Fruit fly (Drosophila melanogaster) whole organism, embryonic: ENCODE data around the gene eIF4G2.

Experiments used
- Atf-2 ChIP-seq: fragments of 200-800 bp; sonication (Bioruptor generic); optimal IDR thresholded peaks from 2 replicates; lab custom pipeline; 2016; ENCODE audit warnings: missing biosample characterization, missing genetic modification characterization
- B-H2 ChIP-seq: fragments of 200-800 bp; sonication (Bioruptor generic); optimal IDR thresholded peaks from 2 replicates; lab custom pipeline; 2018; ENCODE audit warnings: missing biosample characterization, mild to moderate bottlenecking, missing genetic modification characterization
- CG10565 ChIP-seq: fragments of 200-800 bp; sonication (Bioruptor generic); optimal IDR thresholded peaks from 3 replicates; lab custom pipeline; 2016; ENCODE audit warnings: missing biosample characterization, mild to moderate bottlenecking, missing genetic modification characterization
- CG10654 ChIP-seq: fragments of 200-800 bp; sonication (Bioruptor generic); optimal IDR thresholded peaks from 2 replicates; lab custom pipeline; 2016; ENCODE audit warnings: missing biosample characterization, missing genetic modification characterization
- CG1603 ChIP-seq: fragments of 200-800 bp; sonication (Bioruptor generic); optimal IDR thresholded peaks from 2 replicates; lab custom pipeline; 2019; ENCODE audit warnings: missing biosample characterization, mild to moderate bottlenecking, missing genetic modification characterization, moderate library complexity
- CG2202 ChIP-seq: fragments of 200-800 bp; sonication (Bioruptor generic); optimal IDR thresholded peaks from 2 replicates; lab custom pipeline; 2018; ENCODE audit warnings: missing biosample characterization, mild to moderate bottlenecking, missing genetic modification characterization
- CG31365 ChIP-seq: fragments of 200-800 bp; sonication (Bioruptor generic); optimal IDR thresholded peaks from 2 replicates; lab custom pipeline; 2018; ENCODE audit warnings: missing biosample characterization, mild to moderate bottlenecking, missing genetic modification characterization
- CG34224 ChIP-seq: fragments of 200-800 bp; sonication (Bioruptor generic); IDR thresholded peaks from 3 replicates; pipeline ENCODE4 v1.3.6; 2022; ENCODE audit warnings: missing biosample characterization, missing genetic modification characterization; ENCODE audit not compliant: partially characterized antibody
- CG3995 ChIP-seq: fragments of 200-800 bp; sonication (Bioruptor generic); optimal IDR thresholded peaks from 3 replicates; lab custom pipeline; 2016; ENCODE audit warnings: missing biosample characterization, missing genetic modification characterization
- CG6254 ChIP-seq: fragments of 200-800 bp; sonication (Bioruptor generic); optimal IDR thresholded peaks from 3 replicates; lab custom pipeline; 2017; ENCODE audit warnings: mild to moderate bottlenecking, missing biosample characterization, missing genetic modification reagents, missing genetic modification characterization
- CG6765 ChIP-seq: fragments of 200-800 bp; sonication (Bioruptor generic); optimal IDR thresholded peaks from 3 replicates; lab custom pipeline; 2017; ENCODE audit warnings: missing biosample characterization, mild to moderate bottlenecking, missing genetic modification characterization
- CG7357 ChIP-seq: fragments of 200-800 bp; sonication (Bioruptor generic); IDR thresholded peaks from 3 replicates; pipeline ENCODE4 v1.3.6; 2022; ENCODE audit warnings: missing biosample characterization, missing genetic modification characterization
- CG7745 ChIP-seq: fragments of 200-800 bp; sonication (Bioruptor generic); optimal IDR thresholded peaks from 2 replicates; lab custom pipeline; 2018; ENCODE audit warnings: missing biosample characterization, mild to moderate bottlenecking, missing genetic modification characterization, moderate library complexity
- CG8281 ChIP-seq: fragments of 200-800 bp; sonication (Bioruptor generic); optimal IDR thresholded peaks from 2 replicates; lab custom pipeline; 2018; ENCODE audit warnings: missing biosample characterization, mild to moderate bottlenecking, missing genetic modification characterization, moderate library complexity
- CG8388 ChIP-seq: fragments of 200-800 bp; sonication (Bioruptor generic); optimal IDR thresholded peaks from 2 replicates; lab custom pipeline; 2019; ENCODE audit warnings: missing biosample characterization, mild to moderate bottlenecking, missing genetic modification characterization, moderate library complexity
- CG9817 ChIP-seq: fragments of 200-800 bp; sonication (Bioruptor generic); optimal IDR thresholded peaks from 2 replicates; lab custom pipeline; 2018; ENCODE audit warnings: missing biosample characterization, mild to moderate bottlenecking, missing genetic modification characterization, moderate library complexity
- CTCF ChIP-seq: fragments of 200-800 bp; sonication (Bioruptor generic); optimal IDR thresholded peaks from 2 replicates; lab custom pipeline; 2017; ENCODE audit warnings: missing biosample characterization, mild to moderate bottlenecking, missing genetic modification characterization, moderate library complexity
- Camta ChIP-seq: fragments of 200-800 bp; sonication (Bioruptor generic); optimal IDR thresholded peaks from 2 replicates; lab custom pipeline; 2016; ENCODE audit warnings: missing biosample characterization, missing genetic modification characterization
- Chrac-16 ChIP-seq: fragments of 200-800 bp; sonication (Bioruptor generic); optimal IDR thresholded peaks from 3 replicates; lab custom pipeline; 2016; ENCODE audit warnings: missing biosample characterization, missing genetic modification characterization
- CoRest ChIP-seq: fragments of 200-800 bp; sonication (Bioruptor generic); optimal IDR thresholded peaks from 3 replicates; lab custom pipeline; 2018; ENCODE audit warnings: missing biosample characterization, mild to moderate bottlenecking, missing genetic modification characterization, moderate library complexity
- CrebB ChIP-seq: fragments of 200-800 bp; sonication (Bioruptor generic); optimal IDR thresholded peaks from 3 replicates; lab custom pipeline; 2018; ENCODE audit warnings: missing biosample characterization, mild to moderate bottlenecking, missing genetic modification characterization
- Dek ChIP-seq: fragments of 200-800 bp; sonication (Bioruptor generic); optimal IDR thresholded peaks from 3 replicates; lab custom pipeline; 2019; ENCODE audit warnings: missing biosample characterization, mild to moderate bottlenecking, missing genetic modification characterization, moderate library complexity
- Dip2 ChIP-seq: fragments of 200-800 bp; sonication (Bioruptor generic); IDR thresholded peaks from 2 replicates; pipeline ENCODE4 v1.3.6; 2022; ENCODE audit warnings: missing biosample characterization, missing genetic modification characterization
- Dref ChIP-seq: fragments of 200-800 bp; sonication (Bioruptor generic); IDR thresholded peaks from 2 replicates; pipeline ENCODE4 v1.3.6; 2022; ENCODE audit warnings: missing biosample characterization, missing genetic modification characterization
- H15 ChIP-seq: fragments of 200-800 bp; sonication (Bioruptor generic); IDR thresholded peaks from 3 replicates; pipeline ENCODE4 v1.3.6; 2022; ENCODE audit warnings: missing biosample characterization, missing genetic modification characterization
- MTF-1 ChIP-seq: fragments of 200-800 bp; sonication (Bioruptor generic); optimal IDR thresholded peaks from 2 replicates; lab custom pipeline; 2018; ENCODE audit warnings: missing biosample characterization, mild to moderate bottlenecking, missing genetic modification characterization, borderline replicate concordance
- Med ChIP-seq: fragments of 200-800 bp; sonication (Bioruptor generic); peaks from one replicate; lab custom pipeline; 2016; ENCODE audit warnings: missing biosample characterization, missing genetic modification characterization, mild to moderate bottlenecking, inconsistent platforms, moderate library complexity
- NK7.1 ChIP-seq: fragments of 200-800 bp; sonication (Bioruptor generic); optimal IDR thresholded peaks from 3 replicates; lab custom pipeline; 2016; ENCODE audit warnings: missing biosample characterization, missing genetic modification characterization
- Rx ChIP-seq: fragments of 200-800 bp; sonication (Bioruptor generic); IDR thresholded peaks from 2 replicates; pipeline ENCODE4 v1.3.6; 2022; ENCODE audit warnings: missing biosample characterization, missing genetic modification characterization
- Sry-δ ChIP-seq: fragments of 200-800 bp; sonication (Bioruptor generic); optimal IDR thresholded peaks from 2 replicates; lab custom pipeline; 2016; ENCODE audit warnings: missing biosample characterization, missing genetic modification characterization
- TFAM ChIP-seq: fragments of 200-800 bp; sonication (Bioruptor generic); optimal IDR thresholded peaks from 2 replicates; lab custom pipeline; 2017; ENCODE audit warnings: missing biosample characterization, missing genetic modification characterization, inconsistent platforms
- Usf ChIP-seq: fragments of 200-800 bp; sonication (Bioruptor generic); optimal IDR thresholded peaks from 2 replicates; lab custom pipeline; 2017; ENCODE audit warnings: missing genotype, missing biosample characterization, missing genetic modification characterization
- Xbp1 ChIP-seq: fragments of 200-800 bp; sonication (Bioruptor generic); optimal IDR thresholded peaks from 3 replicates; lab custom pipeline; 2016; ENCODE audit warnings: missing biosample characterization, mild to moderate bottlenecking, missing genetic modification characterization
- ara ChIP-seq: fragments of 200-800 bp; sonication (Bioruptor generic); IDR thresholded peaks from 2 replicates; pipeline ENCODE4 v1.3.6; 2022; ENCODE audit warnings: missing biosample characterization, missing genetic modification characterization
- az2 ChIP-seq: fragments of 200-800 bp; sonication (Bioruptor generic); optimal IDR thresholded peaks from 3 replicates; lab custom pipeline; 2016; ENCODE audit warnings: missing biosample characterization, missing genetic modification characterization
- bbx ChIP-seq: fragments of 200-800 bp; sonication (Bioruptor generic); IDR thresholded peaks from 2 replicates; pipeline ENCODE4 v1.3.6; 2022; ENCODE audit warnings: missing biosample characterization, missing genetic modification characterization; ENCODE audit not compliant: partially characterized antibody
- cas ChIP-seq: fragments of 200-800 bp; sonication (Bioruptor generic); IDR thresholded peaks from 2 replicates; pipeline ENCODE4 v1.3.6; 2022; ENCODE audit warnings: missing biosample characterization, missing genetic modification characterization
- cato ChIP-seq: fragments of 200-800 bp; sonication (Bioruptor generic); optimal IDR thresholded peaks from 2 replicates; lab custom pipeline; 2016; ENCODE audit warnings: missing biosample characterization, missing genetic modification characterization, borderline replicate concordance
- caup ChIP-seq: fragments of 200-800 bp; sonication (Bioruptor generic); optimal IDR thresholded peaks from 3 replicates; lab custom pipeline; 2017; ENCODE audit warnings: missing biosample characterization, mild to moderate bottlenecking, missing genetic modification characterization, moderate library complexity; ENCODE audit not compliant: severe bottlenecking
- chm ChIP-seq: fragments of 200-800 bp; sonication (Bioruptor generic); IDR thresholded peaks from 2 replicates; pipeline ENCODE4 v1.3.6; 2022; ENCODE audit warnings: missing biosample characterization, missing genetic modification characterization
- croc ChIP-seq: fragments of 200-800 bp; sonication (Bioruptor generic); conservative IDR thresholded peaks from 3 replicates; pipeline ENCODE4 v1.3.6; 2022; ENCODE audit warnings: missing biosample characterization, missing genetic modification characterization
- eyg ChIP-seq: fragments of 200-800 bp; sonication (Bioruptor generic); optimal IDR thresholded peaks from 3 replicates; lab custom pipeline; 2016; ENCODE audit warnings: missing biosample characterization, missing genetic modification characterization
- fd64A ChIP-seq: fragments of 200-800 bp; sonication (Bioruptor generic); optimal IDR thresholded peaks from 3 replicates; lab custom pipeline; 2018; ENCODE audit warnings: missing biosample characterization, mild to moderate bottlenecking, missing genetic modification characterization
- grn ChIP-seq: fragments of 200-800 bp; sonication (Bioruptor generic); optimal IDR thresholded peaks from 3 replicates; lab custom pipeline; 2017; ENCODE audit warnings: missing biosample characterization, missing genetic modification characterization
- insv ChIP-seq, 2 experiments: fragments of 200-800 bp; sonication (Bioruptor generic); optimal IDR thresholded peaks; 3 replicates each; lab custom pipeline; 2016 to 2018; ENCODE audit warnings: missing biosample characterization in 2 of 2, missing genetic modification characterization in 2 of 2
- otp ChIP-seq: fragments of 200-800 bp; sonication (Bioruptor generic); IDR thresholded peaks from 3 replicates; pipeline ENCODE4, ENCODE4 v1.3.6; 2022; ENCODE audit warnings: missing biosample characterization, missing genetic modification characterization
- row ChIP-seq: fragments of 200-800 bp; sonication (Bioruptor generic); IDR thresholded peaks from 3 replicates; pipeline ENCODE4 v1.3.6; 2022; ENCODE audit warnings: missing biosample characterization, missing genetic modification characterization
- sima ChIP-seq: fragments of 200-800 bp; sonication (Bioruptor generic); optimal IDR thresholded peaks from 2 replicates; lab custom pipeline; 2016; ENCODE audit warnings: missing biosample characterization, missing genetic modification characterization
- ttk ChIP-seq: fragments of 200-800 bp; sonication (Bioruptor generic); IDR thresholded peaks from 2 replicates; pipeline ENCODE4 v2.1.2; 2022; ENCODE audit warnings: missing biosample characterization, missing genetic modification characterization
- vfl ChIP-seq: fragments of 200-800 bp; sonication (Bioruptor generic); optimal IDR thresholded peaks from 2 replicates; lab custom pipeline; 2016; ENCODE audit warnings: missing biosample characterization, missing genetic modification characterization
- wdn ChIP-seq: fragments of 200-800 bp; sonication (Bioruptor generic); IDR thresholded peaks from 2 replicates; pipeline ENCODE4 v1.3.6; 2022; ENCODE audit warnings: missing biosample characterization, missing genetic modification characterization

eIF4G2 gene

DNA sequence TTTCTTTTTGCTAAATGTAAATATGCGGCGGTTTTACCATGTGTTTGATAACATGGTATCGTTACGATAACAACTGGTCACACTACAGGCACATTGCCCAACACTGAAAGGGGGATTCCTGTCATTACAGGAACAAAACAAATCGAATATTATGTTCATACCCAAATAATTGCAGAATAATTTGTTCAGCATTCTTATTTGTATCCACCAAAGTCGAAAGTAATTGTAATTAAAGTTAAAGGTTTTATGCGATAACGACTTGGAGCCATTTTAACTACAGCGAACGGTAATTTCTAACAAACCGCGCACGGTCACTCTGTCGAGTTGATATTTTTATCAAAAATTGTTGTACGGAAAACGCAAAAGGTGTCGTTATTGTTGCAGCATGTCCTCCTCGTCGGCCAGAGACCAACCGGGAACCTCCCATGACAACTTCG is 51.6 kb downstream of the eIF4G2 start, which contains the start of the genes CG10214 and CG10375 (continued):
- TF ChIP-seq Camta (GFP tag; lab: Kevin White, UChicago) (peak; percentile 78), CG1603 (tag; lab: Kevin White, UChicago) (peak; percentile 94), NK7.1 (GFP tag; lab: Kevin White, UChicago) (peak; percentile 66), CG3995 (GFP tag; lab: Kevin White, UChicago) (peak; percentile 72), fd64A (no peak), H15 (no peak), az2 (GFP tag; lab: Kevin White, UChicago) (peak; percentile 70), croc (no peak), B-H2 (GFP tag; lab: Kevin White, UChicago) (peak; percentile 53), chm (GFP tag; lab: Robert Waterston, UW) (no peak), CG6765 (peak; percentile 7), CG10565 (no peak), CG7357 (GFP tag; lab: Robert Waterston, UW) (no peak; the same call in 2 of the 3 replicates), row (peak; percentile 85), cas (GFP tag; lab: Robert Waterston, UW) (0 out of 2 replicates have a peak, but pooled peaks have one; percentile 38), Dek (peak; percentile 23), CoRest (tag; lab: Kevin White, UChicago) (peak; percentile 70), grn (GFP tag; lab: Kevin White, UChicago) (peak; percentile 20), CG10654 (GFP tag; lab: Kevin White, UChicago) (peak; percentile 73), Chrac-16 (GFP tag; lab: Kevin White, UChicago) (peak; percentile 70), CrebB (tag; lab: Kevin White, UChicago) (peak; percentile 61), sima (GFP tag; lab: Kevin White, UChicago) (no peak), Dref (GFP tag; lab: Robert Waterston, UW) (peak; percentile 49), CG9817 (tag; lab: Kevin White, UChicago) (peak; percentile 66), Usf (GFP tag; lab: Kevin White, UChicago) (no peak), Dip2 (GFP tag; lab: Robert Waterston, UW) (no peak), cato (GFP tag; lab: Kevin White, UChicago) (peak; percentile 69), Xbp1 (GFP tag; lab: Kevin White, UChicago) (peak; percentile 83), otp (GFP tag; lab: Robert Waterston, UW) (0 out of 3 replicates have a peak, but pooled peaks have one; percentile 65), CG31365 (tag; lab: Kevin White, UChicago) (no peak), CTCF (GFP tag; lab: Kevin White, UChicago) (peak; percentile 41), insv (GFP tag; optimal IDR thresholded peaks at IDR 0.05; lab: Kevin White, UChicago) (peak in 1 of 2 experiments; percentile 45), CG8388 (GFP tag; lab: Kevin White, UChicago) (peak; percentile 56), TFAM (GFP tag; lab: Kevin White, UChicago) (no peak), vfl (GFP tag; lab: Kevin White, UChicago) (peak; percentile 69), eyg (GFP tag; lab: Kevin White, UChicago) (peak; percentile 65), ttk (peak; percentile 52), CG7745 (tag; lab: Kevin White, UChicago) (no peak), Med (GFP tag; lab: Kevin White, UChicago) (peak; percentile 98), CG6254 (GFP tag; lab: Kevin White, UChicago) (no peak), caup (peak; percentile 70), CG8281 (no peak), Sry-δ (GFP tag; lab: Kevin White, UChicago) (peak; percentile 78), CG2202 (peak; percentile 32), ara (GFP tag; lab: Robert Waterston, UW) (peak; percentile 10; the same call in 1 of the 2 replicates), Atf-2 (GFP tag; lab: Kevin White, UChicago) (peak; percentile 10), Rx (GFP tag; lab: Robert Waterston, UW) (peak; percentile 59), bbx (GFP tag; lab: Robert Waterston, UW) (no peak), MTF-1 (no peak), CG34224 (GFP tag; lab: Robert Waterston, UW) (no peak; the same call in 2 of the 3 replicates), wdn (peak; percentile 52; the same call in 1 of the 2 replicates)
